Worm (Caenorhabditis elegans): ENCODE results near the gene pigt-1.

- TF ChIP-seq alr-1 (tag; optimal IDR thresholded peaks at IDR 0.05; ENCODE audit: borderline replicate concordance) (no peak), dpl-1 (GFP tag; optimal IDR thresholded peaks at IDR 0.05) (no peak), jun-1 (tag; optimal IDR thresholded peaks at IDR 0.05) (no peak), mdl-1 (tag; optimal IDR thresholded peaks at IDR 0.05) (no peak), nhr-76 (tag; optimal IDR thresholded peaks at IDR 0.05) (no peak), blmp-1 (tag; optimal IDR thresholded peaks at IDR 0.05) (peak; percentile 5)
Observed at ce11 chrV:11007651-11008050, 49.0 kb upstream of the pigt-1 start.

All from whole organism, L1 larva.